Worm (Caenorhabditis elegans) whole organism, early embryonic: ENCODE measurements around the gene srh-45.

ENCODE experiments used
- B0310.2 ChIP-seq: sonication (generic microtip); optimal IDR thresholded peaks from 2 replicates; lab custom pipeline; 2016; ENCODE audit warnings: mild to moderate bottlenecking, missing genetic modification characterization, missing compliant biosample characterization
- F13C5.2 ChIP-seq: sonication (generic microtip); optimal IDR thresholded peaks from 2 replicates; lab custom pipeline; 2017; ENCODE audit warnings: mild to moderate bottlenecking, missing genetic modification characterization, inconsistent platforms, missing compliant biosample characterization
- aly-1 ChIP-seq: sonication (generic microtip); optimal IDR thresholded peaks from 2 replicates; lab custom pipeline; 2016; ENCODE audit warnings: missing genetic modification characterization, missing compliant biosample characterization
- ama-1 ChIP-seq: fragments of 150-350 bp; optimal IDR thresholded peaks from 2 replicates; lab custom pipeline; 2014
- ceh-13 ChIP-seq: fragments of 200-800 bp; sonication (Bioruptor generic); optimal IDR thresholded peaks from 2 replicates; lab custom pipeline; 2018; ENCODE audit warnings: mild to moderate bottlenecking, missing genetic modification characterization, missing compliant biosample characterization
- ceh-36 ChIP-seq: sonication (generic microtip); optimal IDR thresholded peaks from 2 replicates; lab custom pipeline; 2016; ENCODE audit warnings: missing genetic modification characterization, inconsistent platforms, missing compliant biosample characterization
- ets-7 ChIP-seq: sonication (generic microtip); optimal IDR thresholded peaks from 2 replicates; lab custom pipeline; 2016; ENCODE audit warnings: missing genotype, missing genetic modification characterization, missing compliant biosample characterization
- flt-1 ChIP-seq: fragments of 200-800 bp; sonication (Bioruptor generic); IDR thresholded peaks from 2 replicates; pipeline ENCODE4 v1.3.6; 2022; ENCODE audit warnings: missing genetic modification characterization, missing compliant biosample characterization
- hmbx-1 ChIP-seq: sonication (generic microtip); optimal IDR thresholded peaks from 2 replicates; lab custom pipeline; 2016; ENCODE audit warnings: mild to moderate bottlenecking, missing genetic modification characterization, missing compliant biosample characterization
- hmg-4 ChIP-seq: fragments of 200-800 bp; sonication (Bioruptor generic); optimal IDR thresholded peaks from 2 replicates; lab custom pipeline; 2018; ENCODE audit warnings: mild to moderate bottlenecking, missing genetic modification characterization, missing compliant biosample characterization
- hnd-1 ChIP-seq: sonication (generic microtip); optimal IDR thresholded peaks from 2 replicates; lab custom pipeline; 2016; ENCODE audit warnings: missing genetic modification characterization, missing compliant biosample characterization
- pes-1 ChIP-seq: fragments of 200-800 bp; sonication (Bioruptor generic); IDR thresholded peaks from 2 replicates; pipeline ENCODE4 v1.3.6; 2022; ENCODE audit warnings: missing genetic modification reagents, missing genetic modification characterization, missing compliant biosample characterization
- scrt-1 ChIP-seq: fragments of 200-800 bp; sonication (Bioruptor generic); IDR thresholded peaks from 2 replicates; pipeline ENCODE4 v1.3.6; 2022; ENCODE audit warnings: missing genetic modification characterization, missing compliant biosample characterization
- sea-1 ChIP-seq: fragments of 200-800 bp; sonication (Bioruptor generic); conservative IDR thresholded peaks from 2 replicates; pipeline ENCODE4 v1.3.6; 2022; ENCODE audit warnings: missing genetic modification characterization, missing compliant biosample characterization
- tbx-11 ChIP-seq: fragments of 200-800 bp; sonication (Bioruptor generic); IDR thresholded peaks from 2 replicates; pipeline ENCODE4 v1.3.6; 2022; ENCODE audit warnings: missing genetic modification characterization, missing compliant biosample characterization
- tbx-37 ChIP-seq: fragments of 200-800 bp; sonication (Bioruptor generic); conservative IDR thresholded peaks from 2 replicates; pipeline ENCODE4 v1.3.6; 2022; ENCODE audit warnings: missing genetic modification reagents, missing genetic modification characterization, missing compliant biosample characterization
- tra-4 ChIP-seq: sonication (generic microtip); optimal IDR thresholded peaks from 2 replicates; lab custom pipeline; 2017; ENCODE audit warnings: missing genetic modification characterization, missing compliant biosample characterization

The srh-45 gene

DNA sequence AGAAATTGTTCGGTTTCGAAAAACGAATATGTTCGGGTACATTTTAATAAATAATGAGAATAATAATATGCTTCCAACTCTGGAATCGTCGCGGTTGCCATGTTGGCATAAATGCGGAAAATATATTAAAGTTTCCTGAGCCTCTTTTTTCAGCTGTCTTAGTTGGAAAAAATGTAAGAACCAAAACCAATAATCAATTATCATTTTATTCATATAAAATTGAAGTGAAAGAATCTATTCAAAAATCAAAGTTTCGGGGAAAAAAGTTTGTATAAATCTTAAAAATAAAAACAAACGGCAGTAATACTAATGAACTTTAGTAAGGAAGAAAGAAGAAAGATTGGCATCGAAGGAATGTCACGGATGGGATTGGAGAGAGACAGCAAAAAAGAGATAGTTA lies at the start of gene srh-45:
srh-45 (minus strand) TSS at position 101 of the 400 bp plus-strand sequence.
- TF ChIP-seq sea-1 (GFP tag; lab: Robert Waterston, UW) = no peak
- TF ChIP-seq hnd-1 (tag; lab: Kevin White, UChicago) = no peak
- TF ChIP-seq hmg-4 = no peak

DNA sequence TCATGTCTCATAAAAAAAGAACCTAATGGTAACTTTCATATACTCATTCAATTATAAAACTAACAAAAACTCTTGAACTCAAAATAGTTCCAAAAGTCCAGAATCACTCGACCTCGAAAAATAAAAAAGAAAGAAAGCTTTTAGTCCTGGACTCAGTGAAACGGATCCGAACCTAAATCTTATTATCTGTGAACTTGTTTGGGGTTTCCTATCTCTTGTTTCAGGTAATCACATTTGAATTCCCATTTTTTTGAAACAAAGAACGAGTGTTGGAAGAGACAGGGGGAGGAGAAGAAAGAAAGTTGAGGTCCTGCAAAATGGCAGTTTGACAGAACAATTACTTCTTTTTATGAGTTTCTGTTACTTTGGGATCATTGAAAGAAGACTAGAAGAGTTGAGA lies 49.5 kb upstream of the srh-45 start:
- TF ChIP-seq ets-7 (tag; lab: Kevin White, UChicago) = no peak
- no peak for TF ChIP-seq flt-1 (GFP tag; lab: Robert Waterston, UW)
- TF ChIP-seq ceh-36 = no peak
- no peak for TF ChIP-seq pes-1 (GFP tag; lab: Robert Waterston, UW)
- TF ChIP-seq tbx-37 (GFP tag; lab: Robert Waterston, UW) = no peak
- no peak for TF ChIP-seq tra-4
- no peak for TF ChIP-seq scrt-1
- no peak for TF ChIP-seq aly-1 (tag; lab: Kevin White, UChicago)
- TF ChIP-seq B0310.2 = no peak
- TF ChIP-seq ceh-13 (GFP tag; lab: Kevin White, UChicago) = no peak
- TF ChIP-seq hnd-1 (tag; lab: Kevin White, UChicago) = no peak
- no peak for TF ChIP-seq ama-1 (lab: Kevin White, UChicago)
- TF ChIP-seq F13C5.2 = no peak
- no peak for TF ChIP-seq sea-1 (GFP tag; lab: Robert Waterston, UW)

DNA sequence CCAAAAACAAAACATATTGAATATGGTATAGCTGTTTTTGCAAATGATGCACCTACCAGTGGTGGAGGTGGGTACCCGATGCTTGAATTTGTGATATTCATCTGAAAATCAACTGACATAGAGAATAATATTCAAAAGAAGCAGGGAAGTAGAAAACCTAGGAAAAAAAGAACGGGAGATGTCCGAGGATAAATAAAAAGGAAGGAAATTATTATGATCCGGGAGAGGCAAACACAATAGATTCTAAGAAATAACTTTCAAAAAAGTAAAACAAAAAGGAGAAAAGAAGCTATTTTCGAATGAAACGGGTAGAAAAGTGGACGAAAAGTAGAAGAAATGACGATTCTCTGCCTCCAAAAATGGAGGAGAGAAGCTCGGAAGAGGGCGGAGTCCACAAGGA lies 48.1 kb upstream of the srh-45 start, which contains the start of gene npr-25:
npr-25 (minus strand) TSS at position 101 of the 400 bp plus-strand sequence.
- no peak for TF ChIP-seq aly-1 (tag; lab: Kevin White, UChicago)
- no peak for TF ChIP-seq ceh-13 (GFP tag; lab: Kevin White, UChicago)
- TF ChIP-seq ets-7 (tag; lab: Kevin White, UChicago) = no peak
- no peak for TF ChIP-seq flt-1 (GFP tag; lab: Robert Waterston, UW)
- TF ChIP-seq hmbx-1 (tag; lab: Kevin White, UChicago) = no peak
- no peak for TF ChIP-seq pes-1 (GFP tag; lab: Robert Waterston, UW)
- TF ChIP-seq tra-4 = no peak
- no peak for TF ChIP-seq tbx-11 (GFP tag; lab: Robert Waterston, UW)
- no peak for TF ChIP-seq sea-1 (GFP tag; lab: Robert Waterston, UW)
- TF ChIP-seq F13C5.2 = no peak
- no peak for TF ChIP-seq tbx-37 (GFP tag; lab: Robert Waterston, UW)
- TF ChIP-seq ceh-36 = no peak
- no peak for TF ChIP-seq scrt-1
- no peak for TF ChIP-seq hmg-4
- TF ChIP-seq ama-1 (lab: Kevin White, UChicago) = no peak
- TF ChIP-seq B0310.2 = no peak
- no peak for TF ChIP-seq hnd-1 (tag; lab: Kevin White, UChicago)

DNA sequence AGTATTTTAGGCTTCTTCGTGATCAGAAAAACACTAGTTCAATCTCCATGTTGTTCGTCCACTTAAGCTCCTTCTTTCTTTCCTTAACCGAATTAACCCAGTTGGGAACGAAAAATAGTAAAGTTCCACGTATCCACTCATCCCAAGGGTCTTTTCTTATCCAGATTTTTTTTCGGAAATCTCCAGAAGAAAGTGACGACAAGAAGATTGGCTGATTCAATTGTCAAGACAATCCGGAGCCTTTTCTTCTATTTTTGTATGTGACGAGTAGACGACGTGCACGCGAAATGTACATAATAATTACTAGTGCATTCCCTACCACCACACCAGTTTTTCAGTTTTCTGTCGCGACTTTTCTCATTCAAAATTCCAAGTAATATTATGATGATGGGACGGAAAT lies 46.5 kb upstream of the srh-45 start:
- TF ChIP-seq tra-4 (no peak), tbx-37 (GFP tag; lab: Robert Waterston, UW) (no peak), ets-7 (tag; lab: Kevin White, UChicago) (no peak), hnd-1 (tag; lab: Kevin White, UChicago) (no peak), B0310.2 (no peak), scrt-1 (no peak), hmbx-1 (tag; lab: Kevin White, UChicago) (no peak), tbx-11 (GFP tag; lab: Robert Waterston, UW) (no peak), pes-1 (GFP tag; lab: Robert Waterston, UW) (no peak), ama-1 (lab: Kevin White, UChicago) (no peak), hmg-4 (no peak), ceh-13 (GFP tag; lab: Kevin White, UChicago) (no peak), aly-1 (tag; lab: Kevin White, UChicago) (no peak), F13C5.2 (no peak), flt-1 (GFP tag; lab: Robert Waterston, UW) (no peak), ceh-36 (no peak), sea-1 (GFP tag; lab: Robert Waterston, UW) (no peak)

DNA sequence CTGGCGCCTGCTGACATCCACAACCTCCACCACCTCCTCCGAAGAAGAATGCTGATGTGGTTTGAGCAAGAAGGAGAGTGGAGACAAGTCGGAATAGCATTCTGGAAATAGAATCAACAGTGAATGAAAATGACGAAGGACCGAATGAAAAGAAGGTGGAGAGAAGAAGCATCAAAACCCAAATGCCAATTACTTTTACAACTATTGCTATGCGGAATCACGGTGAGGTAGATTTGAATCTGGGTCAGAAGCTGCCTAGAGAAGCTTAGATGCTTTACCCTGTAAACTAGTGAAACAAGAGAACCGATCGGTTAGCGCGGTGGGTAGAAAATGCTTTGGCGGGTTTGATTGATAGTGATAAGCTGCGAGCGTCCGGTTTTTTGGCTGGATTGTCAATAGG lies 42.1 kb upstream of the srh-45 start, which contains the start of gene grl-7:
grl-7 (minus strand) TSS at position 101 of the 400 bp plus-strand sequence.
- TF ChIP-seq ama-1 (lab: Kevin White, UChicago) (no peak), pes-1 (GFP tag; lab: Robert Waterston, UW) (no peak), ets-7 (tag; lab: Kevin White, UChicago) (no peak), sea-1 (GFP tag; lab: Robert Waterston, UW) (no peak), B0310.2 (no peak), hmbx-1 (tag; lab: Kevin White, UChicago) (no peak), tra-4 (no peak), ceh-13 (GFP tag; lab: Kevin White, UChicago) (no peak)

DNA sequence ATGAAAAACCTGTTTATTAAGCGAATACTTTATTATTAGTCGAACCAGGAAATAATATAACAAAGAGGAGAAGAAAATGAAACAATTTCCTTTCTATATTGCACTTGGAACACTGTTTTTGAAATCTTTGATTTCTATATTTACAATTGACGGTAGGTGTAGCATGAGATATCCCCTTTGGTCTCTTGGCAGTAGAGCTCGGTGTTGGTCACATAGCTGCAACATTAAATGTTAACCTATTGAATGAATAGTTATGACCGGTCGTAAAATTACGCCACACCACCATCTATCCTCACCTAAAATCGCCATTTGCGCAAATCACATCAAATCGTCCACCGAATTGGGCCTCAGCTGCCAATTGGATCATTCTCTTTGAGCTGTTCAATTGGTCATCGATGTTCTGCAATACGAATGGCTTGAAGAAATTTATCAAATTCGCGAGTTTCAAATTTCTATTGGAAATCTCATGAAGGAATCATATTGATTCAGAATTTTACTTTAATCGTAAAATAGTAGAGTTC lies 40.1 kb upstream of the srh-45 start:
- TF ChIP-seq ceh-36 (no peak), flt-1 (GFP tag; lab: Robert Waterston, UW) (0 out of 2 replicates have a peak, but pooled peaks have one; percentile 22), tra-4 (peak; percentile 14), pes-1 (GFP tag; lab: Robert Waterston, UW) (no peak), ceh-13 (GFP tag; lab: Kevin White, UChicago) (no peak), hmbx-1 (tag; lab: Kevin White, UChicago) (no peak), B0310.2 (peak; percentile 11), F13C5.2 (no peak), ets-7 (tag; lab: Kevin White, UChicago) (no peak), hnd-1 (tag; lab: Kevin White, UChicago) (no peak), ama-1 (lab: Kevin White, UChicago) (peak; percentile 60)

DNA sequence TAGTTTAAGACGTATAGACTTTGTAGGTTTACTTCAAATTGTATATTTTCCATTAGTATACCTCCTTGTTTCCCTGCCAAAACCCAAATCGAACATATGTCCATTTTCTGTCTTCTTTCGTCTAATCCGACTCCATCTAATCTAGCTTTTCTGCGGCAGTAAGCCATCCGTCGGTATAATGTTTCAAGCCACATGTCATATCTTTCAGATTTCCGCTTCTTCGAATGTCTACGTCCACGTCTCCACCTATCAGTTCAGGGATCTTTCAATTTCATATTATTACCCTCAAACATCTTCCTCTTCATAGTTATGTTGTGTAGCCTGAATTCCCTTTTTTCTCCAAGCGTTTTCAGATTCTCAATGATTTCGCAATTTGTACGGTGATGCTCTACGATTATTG lies 39.3 kb upstream of the srh-45 start:
- TF ChIP-seq ceh-13 (GFP tag; lab: Kevin White, UChicago) = no peak
- peak; percentile 8 for TF ChIP-seq ama-1 (lab: Kevin White, UChicago)
- no peak for TF ChIP-seq B0310.2
- TF ChIP-seq ets-7 (tag; lab: Kevin White, UChicago) = no peak
- no peak for TF ChIP-seq tbx-37 (GFP tag; lab: Robert Waterston, UW)
- no peak for TF ChIP-seq flt-1 (GFP tag; lab: Robert Waterston, UW)
- no peak for TF ChIP-seq tra-4
- no peak for TF ChIP-seq aly-1 (tag; lab: Kevin White, UChicago)
